Fruit fly (Drosophila melanogaster) whole organism, prepupa: ENCODE measurements around the gene VGlut.

Source experiments
- Blimp-1 ChIP-seq: fragments of 200-800 bp; sonication (Bioruptor generic); optimal IDR thresholded peaks from 3 replicates; lab custom pipeline; 2017; ENCODE audit warnings: missing biosample characterization, missing genetic modification characterization, mild to moderate bottlenecking, moderate library complexity, missing genetic modification reagents
- CG10631 ChIP-seq: fragments of 200-800 bp; sonication (Bioruptor generic); optimal IDR thresholded peaks from 2 replicates; lab custom pipeline; 2016; ENCODE audit warnings: missing biosample characterization, missing genetic modification characterization
- CG10669 ChIP-seq: fragments of 200-800 bp; sonication (Bioruptor generic); optimal IDR thresholded peaks from 3 replicates; lab custom pipeline; 2018; ENCODE audit warnings: missing biosample characterization, mild to moderate bottlenecking, missing genetic modification characterization, moderate library complexity
- CG11294 ChIP-seq: fragments of 200-800 bp; sonication (Bioruptor generic); IDR thresholded peaks from 2 replicates; pipeline ENCODE4 v1.3.6; 2022; ENCODE audit warnings: missing biosample characterization, missing genetic modification characterization
- CG11762 ChIP-seq: fragments of 200-800 bp; sonication (Bioruptor generic); optimal IDR thresholded peaks from 3 replicates; lab custom pipeline; 2016; ENCODE audit warnings: missing biosample characterization, missing genetic modification characterization; ENCODE audit not compliant: insufficient read depth
- CG11902 ChIP-seq: fragments of 200-800 bp; sonication (Bioruptor generic); optimal IDR thresholded peaks from 3 replicates; lab custom pipeline; 2016; ENCODE audit warnings: missing biosample characterization, missing genetic modification characterization
- CG15336 ChIP-seq: fragments of 200-800 bp; sonication (Bioruptor generic); IDR thresholded peaks from 2 replicates; pipeline ENCODE4 v1.3.6; 2022; ENCODE audit warnings: missing biosample characterization, missing genetic modification characterization
- CG1621 ChIP-seq: fragments of 200-800 bp; sonication (Bioruptor generic); optimal IDR thresholded peaks from 3 replicates; lab custom pipeline; 2018; ENCODE audit warnings: missing biosample characterization, mild to moderate bottlenecking, missing genetic modification characterization
- CG16779 ChIP-seq: fragments of 200-800 bp; sonication (Bioruptor generic); optimal IDR thresholded peaks from 3 replicates; lab custom pipeline; 2017; ENCODE audit warnings: missing biosample characterization, mild to moderate bottlenecking, missing genetic modification characterization
- CG3032 ChIP-seq: fragments of 200-800 bp; optimal IDR thresholded peaks from 2 replicates; lab custom pipeline; 2019; ENCODE audit warnings: missing biosample characterization, mild to moderate bottlenecking, missing genetic modification characterization, moderate library complexity
- CG31627 ChIP-seq: fragments of 200-800 bp; sonication (Bioruptor generic); optimal IDR thresholded peaks from 3 replicates; lab custom pipeline; 2016; ENCODE audit warnings: missing biosample characterization, missing genetic modification characterization
- CG32006 ChIP-seq: fragments of 200-800 bp; sonication (Bioruptor generic); optimal IDR thresholded peaks from 3 replicates; lab custom pipeline; 2017; ENCODE audit warnings: missing biosample characterization, mild to moderate bottlenecking, missing genetic modification characterization
- CG34406 ChIP-seq: fragments of 200-800 bp; sonication (Bioruptor generic); optimal IDR thresholded peaks from 3 replicates; lab custom pipeline; 2016; ENCODE audit warnings: missing biosample characterization, missing genetic modification characterization
- CG6163 ChIP-seq: fragments of 200-800 bp; sonication (Bioruptor generic); IDR thresholded peaks from 3 replicates; pipeline ENCODE4 v1.3.6; 2022; ENCODE audit warnings: missing biosample characterization, missing genetic modification characterization
- CG6276 ChIP-seq: fragments of 200-800 bp; sonication (Bioruptor generic); optimal IDR thresholded peaks from 2 replicates; lab custom pipeline; 2017; ENCODE audit warnings: missing biosample characterization, mild to moderate bottlenecking, missing genetic modification characterization
- CG6792 ChIP-seq: fragments of 200-800 bp; sonication (Bioruptor generic); optimal IDR thresholded peaks from 3 replicates; lab custom pipeline; 2016; ENCODE audit warnings: missing biosample characterization, missing genetic modification characterization
- CG6808 ChIP-seq: fragments of 200-800 bp; sonication (Bioruptor generic); optimal IDR thresholded peaks from 3 replicates; lab custom pipeline; 2017; ENCODE audit warnings: missing biosample characterization, missing genetic modification characterization, mild to moderate bottlenecking, moderate library complexity, missing genetic modification reagents
- CG6854 ChIP-seq: fragments of 200-800 bp; sonication (Bioruptor generic); optimal IDR thresholded peaks from 2 replicates; lab custom pipeline; 2017; ENCODE audit warnings: missing biosample characterization, mild to moderate bottlenecking, missing genetic modification characterization
- CG7368 ChIP-seq: fragments of 200-800 bp; sonication (Bioruptor generic); optimal IDR thresholded peaks from 3 replicates; lab custom pipeline; 2016; ENCODE audit warnings: missing biosample characterization, missing genetic modification characterization
- CG8119 ChIP-seq: fragments of 200-800 bp; sonication (Bioruptor generic); IDR thresholded peaks from 3 replicates; pipeline ENCODE4 v1.3.6; 2022; ENCODE audit warnings: missing biosample characterization, missing genetic modification characterization
- CG8319 ChIP-seq: fragments of 200-800 bp; sonication (Bioruptor generic); optimal IDR thresholded peaks from 3 replicates; lab custom pipeline; 2016; ENCODE audit warnings: missing biosample characterization, missing genetic modification characterization
- CG8632 ChIP-seq: fragments of 200-800 bp; sonication (Bioruptor generic); optimal IDR thresholded peaks from 3 replicates; lab custom pipeline; 2016; ENCODE audit warnings: missing biosample characterization, missing genetic modification characterization
- Eip78C ChIP-seq: fragments of 200-800 bp; sonication (Bioruptor generic); peaks from one replicate; lab custom pipeline; 2016; ENCODE audit warnings: missing biosample characterization, missing genetic modification characterization
- Eip93F ChIP-seq: fragments of 200-800 bp; sonication (Bioruptor generic); optimal IDR thresholded peaks from 2 replicates; lab custom pipeline; 2016; ENCODE audit warnings: missing biosample characterization, mild to moderate bottlenecking, missing genetic modification characterization
- Ets21C ChIP-seq: fragments of 200-800 bp; sonication (Bioruptor generic); optimal IDR thresholded peaks from 3 replicates; lab custom pipeline; 2016; ENCODE audit warnings: missing biosample characterization, missing genetic modification characterization
- Ets96B ChIP-seq: fragments of 200-800 bp; optimal IDR thresholded peaks from 2 replicates; lab custom pipeline; 2019; ENCODE audit warnings: missing biosample characterization, mild to moderate bottlenecking, missing genetic modification characterization, moderate library complexity
- Hr38 ChIP-seq: sonication (Bioruptor generic); optimal IDR thresholded peaks from 2 replicates; lab custom pipeline; 2016; ENCODE audit warnings: missing biosample characterization, missing genetic modification characterization
- Hr39 ChIP-seq: fragments of 200-800 bp; sonication (Bioruptor generic); optimal IDR thresholded peaks from 2 replicates; lab custom pipeline; 2016; ENCODE audit warnings: missing biosample characterization, missing genetic modification characterization
- Hr4 ChIP-seq: fragments of 200-800 bp; sonication (Bioruptor generic); optimal IDR thresholded peaks from 3 replicates; lab custom pipeline; 2016; ENCODE audit warnings: missing biosample characterization, missing genetic modification characterization
- Lpt ChIP-seq: fragments of 200-800 bp; sonication (Bioruptor generic); optimal IDR thresholded peaks from 3 replicates; lab custom pipeline; 2016; ENCODE audit warnings: missing biosample characterization, missing genetic modification characterization
- Met ChIP-seq: fragments of 200-800 bp; sonication (Bioruptor generic); optimal IDR thresholded peaks from 3 replicates; lab custom pipeline; 2016; ENCODE audit warnings: missing biosample characterization, missing genetic modification characterization
- OdsH ChIP-seq: fragments of 200-800 bp; sonication (Bioruptor generic); optimal IDR thresholded peaks from 3 replicates; lab custom pipeline; 2016; ENCODE audit warnings: missing biosample characterization, missing genetic modification characterization
- Smox ChIP-seq: fragments of 200-800 bp; sonication (Bioruptor generic); optimal IDR thresholded peaks from 3 replicates; lab custom pipeline; 2016; ENCODE audit warnings: missing biosample characterization, missing genetic modification characterization
- Sox14 ChIP-seq: fragments of 200-800 bp; sonication (Bioruptor generic); optimal IDR thresholded peaks from 3 replicates; lab custom pipeline; 2016; ENCODE audit warnings: missing biosample characterization, missing genetic modification characterization
- Sox15 ChIP-seq: fragments of 200-800 bp; sonication (Bioruptor generic); optimal IDR thresholded peaks from 3 replicates; lab custom pipeline; 2016; ENCODE audit warnings: missing biosample characterization, missing genetic modification characterization
- achi ChIP-seq: fragments of 200-800 bp; sonication (Bioruptor generic); optimal IDR thresholded peaks from 3 replicates; lab custom pipeline; 2016; ENCODE audit warnings: missing biosample characterization, missing genetic modification characterization
- acj6 ChIP-seq: fragments of 200-800 bp; sonication (Bioruptor generic); optimal IDR thresholded peaks from 3 replicates; lab custom pipeline; 2016; ENCODE audit warnings: missing biosample characterization, missing genetic modification characterization
- cyc ChIP-seq: fragments of 200-800 bp; sonication (Bioruptor generic); optimal IDR thresholded peaks from 3 replicates; lab custom pipeline; 2016; ENCODE audit warnings: missing biosample characterization, missing genetic modification characterization
- dac ChIP-seq: fragments of 200-800 bp; sonication (Bioruptor generic); optimal IDR thresholded peaks from 2 replicates; lab custom pipeline; 2017; ENCODE audit warnings: missing biosample characterization, mild to moderate bottlenecking, missing genetic modification characterization
- dsx ChIP-seq: fragments of 200-800 bp; optimal IDR thresholded peaks from 3 replicates; lab custom pipeline; 2019; ENCODE audit warnings: missing biosample characterization, mild to moderate bottlenecking, missing genetic modification characterization, moderate library complexity; ENCODE audit not compliant: poor library complexity, severe bottlenecking
- eg ChIP-seq: fragments of 200-800 bp; sonication (Bioruptor generic); IDR thresholded peaks from 3 replicates; pipeline ENCODE4 v1.3.6; 2022; ENCODE audit warnings: missing biosample characterization, missing genetic modification characterization
- esn ChIP-seq: fragments of 200-800 bp; sonication (Bioruptor generic); optimal IDR thresholded peaks from 2 replicates; lab custom pipeline; 2016; ENCODE audit warnings: missing biosample characterization, mild to moderate bottlenecking, missing genetic modification characterization, moderate library complexity
- fkh ChIP-seq: fragments of 200-800 bp; sonication (Bioruptor generic); optimal IDR thresholded peaks from 3 replicates; lab custom pipeline; 2017; ENCODE audit warnings: missing biosample characterization, mild to moderate bottlenecking, missing genetic modification characterization, moderate library complexity
- lz ChIP-seq: fragments of 200-800 bp; sonication (Bioruptor generic); optimal IDR thresholded peaks from 3 replicates; lab custom pipeline; 2016; ENCODE audit warnings: missing biosample characterization, missing genetic modification characterization
- net ChIP-seq: fragments of 200-800 bp; sonication (Bioruptor generic); optimal IDR thresholded peaks from 3 replicates; lab custom pipeline; 2016; ENCODE audit warnings: missing biosample characterization, missing genetic modification characterization
- pdm3 ChIP-seq: fragments of 200-800 bp; sonication (Bioruptor generic); optimal IDR thresholded peaks from 3 replicates; lab custom pipeline; 2016; ENCODE audit warnings: missing biosample characterization, missing genetic modification characterization
- salr ChIP-seq, 2 experiments: fragments of 200-800 bp; sonication (Bioruptor generic); optimal IDR thresholded peaks; 3 replicates each; lab custom pipeline; 2016 to 2018; ENCODE audit warnings: missing biosample characterization in 2 of 2, missing genetic modification characterization in 2 of 2, mild to moderate bottlenecking in 1 of 2
- spab ChIP-seq: fragments of 200-800 bp; sonication (Bioruptor generic); optimal IDR thresholded peaks from 2 replicates; lab custom pipeline; 2017; ENCODE audit warnings: missing biosample characterization, mild to moderate bottlenecking, missing genetic modification characterization, missing genetic modification reagents
- ss ChIP-seq, 2 experiments: fragments of 200-800 bp; sonication (Bioruptor generic); optimal IDR thresholded peaks; 2 replicates in 1 of 2; 3 replicates in 1 of 2; lab custom pipeline; 2017 to 2018; ENCODE audit warnings: mild to moderate bottlenecking in 2 of 2, missing biosample characterization in 2 of 2, missing genetic modification characterization in 2 of 2, moderate library complexity in 1 of 2
- topi ChIP-seq: fragments of 200-800 bp; sonication (Bioruptor generic); optimal IDR thresholded peaks from 3 replicates; lab custom pipeline; 2016; ENCODE audit warnings: missing biosample characterization, missing genetic modification characterization
- vri ChIP-seq: fragments of 200-800 bp; sonication (Bioruptor generic); optimal IDR thresholded peaks from 3 replicates; lab custom pipeline; 2016; ENCODE audit warnings: missing biosample characterization, mild to moderate bottlenecking, missing genetic modification characterization

VGlut gene

DNA sequence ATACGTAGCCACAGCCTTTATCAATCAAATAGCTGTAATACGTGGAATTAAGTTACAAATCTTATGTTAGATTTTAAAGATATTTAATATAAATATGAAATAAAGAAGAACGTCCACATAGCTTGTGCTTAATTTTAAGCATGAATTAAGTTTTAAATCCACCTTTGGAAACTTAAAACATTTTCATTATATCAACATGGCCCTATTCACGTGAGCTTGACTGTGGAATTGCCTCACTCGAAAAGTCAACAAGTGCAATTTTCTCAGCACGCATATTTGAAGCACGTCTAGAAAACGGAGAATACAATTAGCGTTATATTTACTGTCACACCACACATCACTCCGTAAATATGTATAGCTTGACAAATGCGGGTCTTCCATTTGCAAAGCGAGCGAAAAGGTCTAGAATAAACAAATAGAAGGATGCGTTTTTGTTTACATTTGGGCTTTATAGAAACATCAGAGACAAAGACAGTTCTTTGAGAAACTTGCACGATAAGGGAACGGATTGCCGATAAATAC is 36.4 kb upstream of the VGlut start:
- TF ChIP-seq CG11294 (GFP tag; lab: Robert Waterston, UW), result peak; percentile 92
- TF ChIP-seq Hr4, result peak; percentile 94
- peak; percentile 96 for TF ChIP-seq CG34406 (GFP tag; lab: Kevin White, UChicago)
- TF ChIP-seq ss (GFP tag; optimal IDR thresholded peaks at IDR 0.05; lab: Kevin White, UChicago), result peak; percentile 95 to 97
- TF ChIP-seq CG15336 (GFP tag; lab: Robert Waterston, UW), result peak; percentile 98
- peak; percentile 93 for TF ChIP-seq CG1621 (tag; lab: Kevin White, UChicago)
- peak; percentile 87 for TF ChIP-seq Hr39 (GFP tag; lab: Kevin White, UChicago)
- peak; percentile 81 for TF ChIP-seq CG8319 (GFP tag; lab: Kevin White, UChicago)
- TF ChIP-seq CG11902 (GFP tag; lab: Kevin White, UChicago), result peak; percentile 82
- TF ChIP-seq acj6, result peak; percentile 96
- peak; percentile 89 for TF ChIP-seq cyc (GFP tag; lab: Kevin White, UChicago)
- peak; percentile 88 for TF ChIP-seq salr (GFP tag; optimal IDR thresholded peaks at IDR 0.05; lab: Kevin White, UChicago)
- TF ChIP-seq CG31627 (GFP tag; lab: Kevin White, UChicago), result peak; percentile 86
- peak; percentile 96 for TF ChIP-seq CG10669 (GFP tag; lab: Kevin White, UChicago)
- peak; percentile 97 for TF ChIP-seq Ets96B (tag; lab: Kevin White, UChicago)
- peak; percentile 97 for TF ChIP-seq CG16779 (tag; lab: Kevin White, UChicago)
- TF ChIP-seq Eip78C, result peak; percentile 99
- peak; percentile 93 for TF ChIP-seq CG6854 (GFP tag; lab: Kevin White, UChicago)
- peak; percentile 94 for TF ChIP-seq topi (GFP tag; lab: Kevin White, UChicago)
- peak; percentile 93 for TF ChIP-seq Lpt (GFP tag; lab: Kevin White, UChicago)
- peak; percentile 88 for TF ChIP-seq pdm3 (GFP tag; lab: Kevin White, UChicago)
- TF ChIP-seq Sox15 (GFP tag; lab: Kevin White, UChicago), result peak; percentile 85
- TF ChIP-seq dac, result peak; percentile 52
- TF ChIP-seq eg (GFP tag; lab: Robert Waterston, UW), result peak; percentile 98
- TF ChIP-seq CG6163, result peak; percentile 97
- peak; percentile 86 for TF ChIP-seq Blimp-1
- TF ChIP-seq Eip93F (GFP tag; lab: Kevin White, UChicago), result peak; percentile 93
- peak; percentile 92 for TF ChIP-seq lz (GFP tag; lab: Kevin White, UChicago)
- peak; percentile 96 for TF ChIP-seq CG8632 (GFP tag; lab: Kevin White, UChicago)
- TF ChIP-seq CG10631 (GFP tag; lab: Kevin White, UChicago), result peak; percentile 90
- TF ChIP-seq fkh, result peak; percentile 96
- no peak for TF ChIP-seq Hr38
- peak; percentile 97 for TF ChIP-seq dsx (GFP tag; lab: Kevin White, UChicago)
- peak; percentile 95 for TF ChIP-seq Smox (GFP tag; lab: Kevin White, UChicago)
- peak; percentile 94 for TF ChIP-seq CG11762 (GFP tag; lab: Kevin White, UChicago)
- peak; percentile 95 for TF ChIP-seq CG8119
- peak; percentile 93 for TF ChIP-seq Met (GFP tag; lab: Kevin White, UChicago)
- peak; percentile 67 for TF ChIP-seq Sox14
- TF ChIP-seq achi, result peak; percentile 94
- peak; percentile 97 for TF ChIP-seq CG3032 (tag; lab: Kevin White, UChicago)
- peak; percentile 95 for TF ChIP-seq OdsH
- peak; percentile 92 for TF ChIP-seq CG6792 (GFP tag; lab: Kevin White, UChicago)
- peak; percentile 90 for TF ChIP-seq CG7368 (GFP tag; lab: Kevin White, UChicago)
- peak; percentile 95 for TF ChIP-seq CG6276
- peak; percentile 96 for TF ChIP-seq CG32006 (GFP tag; lab: Kevin White, UChicago)
- TF ChIP-seq Ets21C (GFP tag; lab: Kevin White, UChicago), result peak; percentile 64
- TF ChIP-seq vri (GFP tag; lab: Kevin White, UChicago), result peak; percentile 88
- peak; percentile 93 for TF ChIP-seq spab (GFP tag; lab: Kevin White, UChicago)
- peak; percentile 93 for TF ChIP-seq esn (GFP tag; lab: Kevin White, UChicago)
- peak; percentile 94 for TF ChIP-seq net (GFP tag; lab: Kevin White, UChicago)
- peak; percentile 96 for TF ChIP-seq CG6808 (GFP tag; lab: Kevin White, UChicago)
